Worm (Caenorhabditis elegans): ENCODE measurements around the gene exos-9.

- no peak for TF ChIP-seq lin-54 (GFP tag; optimal IDR thresholded peaks at IDR 0.05)
- TF ChIP-seq mel-28 (tag; optimal IDR thresholded peaks at IDR 0.05; ENCODE audit: borderline replicate concordance) = no peak
- no peak for TF ChIP-seq unc-62 (GFP tag; optimal IDR thresholded peaks at IDR 0.05)
- no peak for TF ChIP-seq pbrm-1 (GFP tag; IDR thresholded peaks at IDR 0.05)
- TF ChIP-seq bed-2 (GFP tag; IDR thresholded peaks at IDR 0.05) = no peak
- TF ChIP-seq lag-1 (GFP tag; IDR thresholded peaks at IDR 0.05) = no peak
- TF ChIP-seq madf-6 (GFP tag; IDR thresholded peaks at IDR 0.05) = no peak
- no peak for TF ChIP-seq pha-4 (tag; optimal IDR thresholded peaks at IDR 0.05)
- no peak for TF ChIP-seq nhr-80 (tag; optimal IDR thresholded peaks at IDR 0.05)
Observed at ce11 chrIII:7154526-7154925, 43.3 kb downstream of the exos-9 start.
